Worm (Caenorhabditis elegans) whole organism, young adult: ENCODE data around the gene Y7A5A.24.

Source experiments
- B0261.1 ChIP-seq: sonication (generic microtip); optimal IDR thresholded peaks from 2 replicates; lab custom pipeline; 2016; ENCODE audit warnings: mild to moderate bottlenecking, missing genetic modification characterization, moderate library complexity, missing compliant biosample characterization
- B0336.3 ChIP-seq: fragments of 200-800 bp; sonication (Bioruptor generic); IDR thresholded peaks from 2 replicates; pipeline ENCODE4 v1.3.6; 2022; ENCODE audit warnings: missing genetic modification characterization, missing compliant biosample characterization
- C17E4.6 ChIP-seq: fragments of 200-800 bp; sonication (Bioruptor generic); IDR thresholded peaks from 2 replicates; pipeline ENCODE4 v1.3.6; 2022; ENCODE audit warnings: missing genetic modification reagents, missing genetic modification characterization, missing compliant biosample characterization
- F23B12.7 ChIP-seq: sonication (generic microtip); optimal IDR thresholded peaks from 2 replicates; lab custom pipeline; 2017; ENCODE audit warnings: missing genetic modification characterization, mild to moderate bottlenecking, missing compliant biosample characterization, antibody characterized with exemption, moderate library complexity; ENCODE audit not compliant: insufficient read depth
- F33H1.4 ChIP-seq: fragments of 200-800 bp; sonication (Bioruptor generic); IDR thresholded peaks from 2 replicates; pipeline ENCODE4 v1.3.6; 2022; ENCODE audit warnings: missing genetic modification reagents, missing genetic modification characterization, missing compliant biosample characterization
- F39B2.1 ChIP-seq: fragments of 200-800 bp; sonication (Bioruptor generic); IDR thresholded peaks from 2 replicates; pipeline ENCODE4 v1.3.6; 2022; ENCODE audit warnings: missing genetic modification reagents, missing genetic modification characterization, missing compliant biosample characterization
- F52B5.7 ChIP-seq: sonication (generic microtip); optimal IDR thresholded peaks from 2 replicates; lab custom pipeline; 2016; ENCODE audit warnings: mild to moderate bottlenecking, missing genetic modification characterization, missing compliant biosample characterization
- F55B11.4 ChIP-seq: sonication (generic microtip); optimal IDR thresholded peaks from 2 replicates; lab custom pipeline; 2016; ENCODE audit warnings: missing compliant biosample characterization, missing genetic modification characterization, borderline replicate concordance; ENCODE audit not compliant: insufficient read depth
- F57C9.4 ChIP-seq: sonication (generic microtip); optimal IDR thresholded peaks from 2 replicates; lab custom pipeline; 2017; ENCODE audit warnings: mild to moderate bottlenecking, missing genetic modification characterization, missing compliant biosample characterization
- K11D2.4 ChIP-seq: fragments of 200-800 bp; sonication (Bioruptor generic); IDR thresholded peaks from 2 replicates; pipeline ENCODE4 v1.3.6; 2022; ENCODE audit warnings: missing genetic modification reagents, missing genetic modification characterization, missing compliant biosample characterization
- T26A5.8 ChIP-seq: sonication (generic microtip); optimal IDR thresholded peaks from 2 replicates; lab custom pipeline; 2016; ENCODE audit warnings: missing genetic modification characterization, missing compliant biosample characterization
- Y56A3A.18 ChIP-seq: fragments of 200-800 bp; sonication (Bioruptor generic); IDR thresholded peaks from 2 replicates; pipeline ENCODE4 v1.3.6; 2022; ENCODE audit warnings: missing genetic modification reagents, missing genetic modification characterization, missing compliant biosample characterization
- Y79H2A.3 ChIP-seq: fragments of 200-800 bp; sonication (Bioruptor generic); conservative IDR thresholded peaks from 2 replicates; pipeline ENCODE4 v1.3.6; 2022; ENCODE audit warnings: missing genetic modification reagents, missing genetic modification characterization, missing compliant biosample characterization
- akir-1 ChIP-seq: fragments of 200-800 bp; sonication (Bioruptor generic); optimal IDR thresholded peaks from 2 replicates; lab custom pipeline; 2018; ENCODE audit warnings: mild to moderate bottlenecking, missing genetic modification characterization, moderate library complexity, missing compliant biosample characterization
- bed-1 ChIP-seq: fragments of 200-800 bp; sonication (Bioruptor generic); IDR thresholded peaks from 2 replicates; pipeline ENCODE4 v1.3.6; 2022; ENCODE audit warnings: missing genetic modification reagents, missing genetic modification characterization, missing compliant biosample characterization
- ceh-100 ChIP-seq: fragments of 200-800 bp; sonication (Bioruptor generic); IDR thresholded peaks from 2 replicates; pipeline ENCODE4 v1.3.6; 2022; ENCODE audit warnings: missing genetic modification reagents, missing genetic modification characterization, missing compliant biosample characterization
- ceh-91 ChIP-seq: fragments of 200-800 bp; sonication (Bioruptor generic); IDR thresholded peaks from 2 replicates; pipeline ENCODE4 v1.3.6; 2022; ENCODE audit warnings: missing genetic modification reagents, missing genetic modification characterization, missing compliant biosample characterization
- die-1 ChIP-seq: sonication (generic microtip); optimal IDR thresholded peaks from 2 replicates; lab custom pipeline; 2016; ENCODE audit warnings: missing genotype, mild to moderate bottlenecking, missing genetic modification characterization, missing compliant biosample characterization
- dox-1 ChIP-seq: fragments of 200-800 bp; sonication (Bioruptor generic); IDR thresholded peaks from 2 replicates; pipeline ENCODE4 v1.3.6; 2022; ENCODE audit warnings: missing genetic modification reagents, missing genetic modification characterization, missing compliant biosample characterization
- dpl-1 ChIP-seq: fragments of 150-350 bp; optimal IDR thresholded peaks from 2 replicates; lab custom pipeline; 2014; ENCODE audit warnings: missing biosample characterization, missing genetic modification reagents, missing genetic modification characterization
- egrh-3 ChIP-seq: fragments of 200-800 bp; sonication (Bioruptor generic); IDR thresholded peaks from 2 replicates; pipeline ENCODE4 v1.3.6; 2022; ENCODE audit warnings: missing genetic modification reagents, missing genetic modification characterization, missing compliant biosample characterization
- ekl-4 ChIP-seq: fragments of 200-800 bp; sonication (Bioruptor generic); IDR thresholded peaks from 2 replicates; pipeline ENCODE4 v1.3.6; 2022; ENCODE audit warnings: missing genetic modification reagents, missing genetic modification characterization, missing compliant biosample characterization
- gei-17 ChIP-seq: fragments of 200-800 bp; sonication (Bioruptor generic); optimal IDR thresholded peaks from 2 replicates; lab custom pipeline; 2018; ENCODE audit warnings: mild to moderate bottlenecking, missing genetic modification characterization, missing compliant biosample characterization
- him-1 ChIP-seq: sonication (generic microtip); optimal IDR thresholded peaks from 2 replicates; lab custom pipeline; 2016; ENCODE audit warnings: missing genotype, missing genetic modification reagents, missing genetic modification characterization, missing compliant biosample characterization
- hlh-26 ChIP-seq: fragments of 200-800 bp; sonication (Bioruptor generic); conservative IDR thresholded peaks from 2 replicates; pipeline ENCODE4 v1.3.6; 2022; ENCODE audit warnings: missing genetic modification reagents, missing genetic modification characterization, missing compliant biosample characterization
- lag-1 ChIP-seq: fragments of 200-800 bp; sonication (Bioruptor generic); IDR thresholded peaks from 2 replicates; pipeline ENCODE4 v1.3.6; 2022; ENCODE audit warnings: missing genetic modification reagents, missing genetic modification characterization, missing compliant biosample characterization
- let-526 ChIP-seq: fragments of 200-800 bp; sonication (Bioruptor generic); IDR thresholded peaks from 2 replicates; pipeline ENCODE4 v1.3.6; 2022; ENCODE audit warnings: missing genetic modification reagents, missing genetic modification characterization, missing compliant biosample characterization
- lin-26 ChIP-seq: fragments of 200-800 bp; sonication (Bioruptor generic); IDR thresholded peaks from 2 replicates; pipeline ENCODE4 v1.3.6; 2022; ENCODE audit warnings: missing genetic modification reagents, missing genetic modification characterization, missing compliant biosample characterization
- lin-35 ChIP-seq, 3 experiments: fragments of 150-350 bp in 2 of 3; sonication (generic microtip) in 1 of 3; optimal IDR thresholded peaks; 2 replicates each; lab custom pipeline; 2014 to 2018; ENCODE audit warnings: missing biosample characterization in 3 of 3, missing genetic modification characterization in 3 of 3, missing genetic modification reagents in 3 of 3
- lin-54 ChIP-seq: fragments of 200-800 bp; sonication (Bioruptor generic); optimal IDR thresholded peaks from 2 replicates; lab custom pipeline; 2018; ENCODE audit warnings: mild to moderate bottlenecking, missing genetic modification characterization, missing compliant biosample characterization
- lir-1 ChIP-seq: fragments of 200-800 bp; sonication (Bioruptor generic); conservative IDR thresholded peaks from 2 replicates; pipeline ENCODE4 v1.3.6; 2022; ENCODE audit warnings: missing genetic modification reagents, missing genetic modification characterization, missing compliant biosample characterization
- lsl-1 ChIP-seq: fragments of 200-800 bp; sonication (Bioruptor generic); optimal IDR thresholded peaks from 2 replicates; lab custom pipeline; 2018; ENCODE audit warnings: mild to moderate bottlenecking, missing genetic modification characterization, moderate library complexity, missing compliant biosample characterization
- mcd-1 ChIP-seq: fragments of 200-800 bp; sonication (Bioruptor generic); IDR thresholded peaks from 2 replicates; pipeline ENCODE4 v1.3.6; 2022; ENCODE audit warnings: missing genetic modification reagents, missing genetic modification characterization, missing compliant biosample characterization
- mxl-1 ChIP-seq: sonication (generic microtip); optimal IDR thresholded peaks from 2 replicates; lab custom pipeline; 2016; ENCODE audit warnings: missing genetic modification characterization, missing compliant biosample characterization
- nhr-120 ChIP-seq: fragments of 200-800 bp; sonication (Bioruptor generic); IDR thresholded peaks from 2 replicates; pipeline ENCODE4 v1.3.6; 2022; ENCODE audit warnings: missing genetic modification characterization, missing compliant biosample characterization
- pbrm-1 ChIP-seq: fragments of 200-800 bp; sonication (Bioruptor generic); IDR thresholded peaks from 2 replicates; pipeline ENCODE4 v1.3.6; 2022; ENCODE audit warnings: missing genetic modification reagents, missing genetic modification characterization, missing compliant biosample characterization
- rcor-1 ChIP-seq: fragments of 200-800 bp; sonication (Bioruptor generic); IDR thresholded peaks from 2 replicates; pipeline ENCODE4 v1.3.6; 2022; ENCODE audit warnings: missing genetic modification reagents, missing genetic modification characterization, missing compliant biosample characterization
- rec-8 ChIP-seq, 2 experiments: sonication (generic microtip); optimal IDR thresholded peaks; 2 replicates each; lab custom pipeline; 2016; ENCODE audit warnings: mild to moderate bottlenecking in 2 of 2, missing genetic modification characterization in 2 of 2, missing genetic modification reagents in 2 of 2, missing genotype in 2 of 2, missing biosample characterization in 1 of 2, missing compliant biosample characterization in 1 of 2, moderate library complexity in 1 of 2
- repo-1 ChIP-seq: sonication (generic microtip); optimal IDR thresholded peaks from 2 replicates; lab custom pipeline; 2017; ENCODE audit warnings: mild to moderate bottlenecking, missing genetic modification characterization, missing compliant biosample characterization
- rpc-1 ChIP-seq, 2 experiments: fragments of 150-350 bp in 1 of 2; sonication (generic microtip) in 1 of 2; optimal IDR thresholded peaks; 2 replicates each; lab custom pipeline; 2014 to 2018; ENCODE audit warnings: missing biosample characterization in 1 of 2, missing genetic modification characterization in 1 of 2, missing genetic modification reagents in 1 of 2, missing genotype in 1 of 2
- snpc-1.1 ChIP-seq: sonication (generic microtip); optimal IDR thresholded peaks from 2 replicates; lab custom pipeline; 2017; ENCODE audit warnings: missing genetic modification characterization, mild to moderate bottlenecking, missing compliant biosample characterization, antibody characterized with exemption, moderate library complexity, missing genotype, missing genetic modification reagents; ENCODE audit not compliant: insufficient read depth
- snpc-4 ChIP-seq, 5 experiments: fragments of 150-350 bp in 1 of 5; sonication (generic microtip) in 4 of 5; optimal IDR thresholded peaks; 2 replicates each; lab custom pipeline; 2014 to 2018; ENCODE audit warnings: missing genetic modification characterization in 5 of 5, missing biosample characterization in 3 of 5, antibody characterized with exemption in 2 of 5, mild to moderate bottlenecking in 2 of 5, missing compliant biosample characterization in 2 of 5, missing genotype in 2 of 5, moderate library complexity in 2 of 5, missing genetic modification reagents in 1 of 5
- somi-1 ChIP-seq: fragments of 200-800 bp; sonication (Bioruptor generic); optimal IDR thresholded peaks from 2 replicates; lab custom pipeline; 2018; ENCODE audit warnings: mild to moderate bottlenecking, missing genetic modification characterization, missing compliant biosample characterization
- sptf-2 ChIP-seq: fragments of 200-800 bp; sonication (Bioruptor generic); optimal IDR thresholded peaks from 2 replicates; lab custom pipeline; 2018; ENCODE audit warnings: mild to moderate bottlenecking, missing genetic modification characterization, missing compliant biosample characterization
- tbp1 ChIP-seq: fragments of 200-800 bp; sonication (Bioruptor generic); optimal IDR thresholded peaks from 2 replicates; lab custom pipeline; 2018; ENCODE audit warnings: mild to moderate bottlenecking, missing genetic modification characterization, missing compliant biosample characterization
- zfh-2 ChIP-seq: fragments of 200-800 bp; sonication (Bioruptor generic); conservative IDR thresholded peaks from 2 replicates; pipeline ENCODE4 v1.3.6; 2022; ENCODE audit warnings: missing genetic modification reagents, missing genetic modification characterization, missing compliant biosample characterization
- ztf-26 ChIP-seq: sonication (generic microtip); optimal IDR thresholded peaks from 2 replicates; lab custom pipeline; 2017; ENCODE audit warnings: missing genetic modification characterization, missing compliant biosample characterization

Gene Y7A5A.24

ce11 chrX:15751245-15751644 is 30.7 kb downstream of the Y7A5A.24 start (continued):
- TF ChIP-seq ceh-100 (GFP tag; lab: Robert Waterston, UW) = no peak
- peak; percentile 77 for TF ChIP-seq lin-26 (GFP tag; lab: Robert Waterston, UW)
- TF ChIP-seq repo-1 = no peak
- no peak for TF ChIP-seq F57C9.4
- no peak for TF ChIP-seq sptf-2
- TF ChIP-seq akir-1 (GFP tag; lab: Kevin White, UChicago) = no peak
- TF ChIP-seq ceh-91 = no peak
- no peak for TF ChIP-seq bed-1
- TF ChIP-seq C17E4.6 = no peak
- peak; percentile 46 for TF ChIP-seq rpc-1 (optimal IDR thresholded peaks at IDR 0.05; lab: Kevin White, UChicago)
- peak; percentile 75 for TF ChIP-seq rpc-1 (tag; optimal IDR thresholded peaks at IDR 0.05; lab: Kevin White, UChicago)
- no peak for TF ChIP-seq F23B12.7 (tag; lab: Kevin White, UChicago)
- TF ChIP-seq B0336.3 (GFP tag; lab: Robert Waterston, UW) = no peak
- no peak for TF ChIP-seq gei-17 (GFP tag; lab: Kevin White, UChicago)
- peak; percentile 44 for TF ChIP-seq die-1 (tag; lab: Kevin White, UChicago)
- TF ChIP-seq nhr-120 = no peak
- 0 out of 2 replicates have a peak, but pooled peaks have one; percentile 17 for TF ChIP-seq ekl-4 (GFP tag; lab: Robert Waterston, UW)
- no peak for TF ChIP-seq F52B5.7 (tag; lab: Kevin White, UChicago)
- TF ChIP-seq dox-1 = peak; percentile 59; the same call in 1 of the 2 replicates
- TF ChIP-seq somi-1 (GFP tag; lab: Kevin White, UChicago) = no peak
- TF ChIP-seq lag-1 (GFP tag; lab: Robert Waterston, UW) = no peak
- TF ChIP-seq snpc-4 (GFP tag; optimal IDR thresholded peaks at IDR 0.05; lab: Kevin White, UChicago) = peak; percentile 26
- TF ChIP-seq snpc-4 (tag; optimal IDR thresholded peaks at IDR 0.05; lab: Kevin White, UChicago) = peak in 2 of 4 experiments; percentile 15 to 65
- peak; percentile 55 for TF ChIP-seq B0261.1 (tag; lab: Kevin White, UChicago)

ce11 chrX:15747814-15748213 is 34.1 kb downstream of the Y7A5A.24 start:
- TF ChIP-seq rcor-1 (0 out of 2 replicates have a peak, but pooled peaks have one; percentile 34), K11D2.4 (GFP tag; lab: Robert Waterston, UW) (no peak), rpc-1 (optimal IDR thresholded peaks at IDR 0.05; lab: Kevin White, UChicago) (peak; percentile 61), rpc-1 (tag; optimal IDR thresholded peaks at IDR 0.05; lab: Kevin White, UChicago) (peak; percentile 69), pbrm-1 (GFP tag; lab: Robert Waterston, UW) (no peak), mcd-1 (0 out of 2 replicates have a peak, but pooled peaks have one; percentile 17), lir-1 (GFP tag; lab: Robert Waterston, UW) (no peak), F33H1.4 (GFP tag; lab: Robert Waterston, UW) (no peak), ztf-26 (tag; lab: Kevin White, UChicago) (peak; percentile 14), lsl-1 (GFP tag; lab: Kevin White, UChicago) (no peak), T26A5.8 (tag; lab: Kevin White, UChicago) (no peak), F39B2.1 (GFP tag; lab: Robert Waterston, UW) (no peak), tbp1 (GFP tag; lab: Kevin White, UChicago) (peak; percentile 80), egrh-3 (GFP tag; lab: Robert Waterston, UW) (no peak), rec-8 (tag; optimal IDR thresholded peaks at IDR 0.05; lab: Kevin White, UChicago) (no peak), F52B5.7 (tag; lab: Kevin White, UChicago) (no peak), Y79H2A.3 (no peak), F55B11.4 (tag; lab: Kevin White, UChicago) (no peak), him-1 (tag; lab: Kevin White, UChicago) (no peak), let-526 (GFP tag; lab: Robert Waterston, UW) (no peak), Y56A3A.18 (GFP tag; lab: Robert Waterston, UW) (0 out of 2 replicates have a peak, but pooled peaks have one; percentile 40), lin-54 (GFP tag; lab: Kevin White, UChicago) (no peak), mxl-1 (no peak), lin-35 (GFP tag; optimal IDR thresholded peaks at IDR 0.05; lab: Kevin White, UChicago) (no peak), C17E4.6 (no peak), zfh-2 (GFP tag; lab: Robert Waterston, UW) (no peak), snpc-1.1 (tag; lab: Kevin White, UChicago) (no peak), hlh-26 (GFP tag; lab: Robert Waterston, UW) (no peak), dpl-1 (GFP tag; lab: Kevin White, UChicago) (no peak)
